Fruit fly (Drosophila melanogaster): ENCODE results near the gene CG14543.

The CG14543 gene

dm6 chr3R:26041417-26042101 is 14.9 kb upstream of the CG14543 start, which contains the start of gene gro (continued):
- TF ChIP-seq CG13775 (GFP tag; optimal IDR thresholded peaks at IDR 0.05): peak; percentile 72
- peak; percentile 47 for TF ChIP-seq Dek (tag; optimal IDR thresholded peaks at IDR 0.05)
- peak; percentile 54 for TF ChIP-seq yki (optimal IDR thresholded peaks at IDR 0.05)
- peak; percentile 89 for TF ChIP-seq HLHmδ (GFP tag; optimal IDR thresholded peaks at IDR 0.05)
- peak; percentile 19 for TF ChIP-seq corto (GFP tag; optimal IDR thresholded peaks at IDR 0.05)
- peak; percentile 75 for TF ChIP-seq Dip3 (GFP tag; optimal IDR thresholded peaks at IDR 0.05)
- no peak for TF ChIP-seq Deaf1 (tag; optimal IDR thresholded peaks at IDR 0.05)
- TF ChIP-seq crp (GFP tag; optimal IDR thresholded peaks at IDR 0.05): peak in 1 of 2 experiments; percentile 18
- peak; percentile 74 for TF ChIP-seq CG7786 (GFP tag; optimal IDR thresholded peaks at IDR 0.05)
- TF ChIP-seq sug (tag; optimal IDR thresholded peaks at IDR 0.05): peak; percentile 57
- TF ChIP-seq CG13624 (GFP tag; optimal IDR thresholded peaks at IDR 0.05): peak; percentile 87
- peak; percentile 99 for TF ChIP-seq Dref (GFP tag; IDR thresholded peaks at IDR 0.05)
- TF ChIP-seq CG31441 (GFP tag; IDR thresholded peaks at IDR 0.05): no peak
- TF ChIP-seq Asciz (GFP tag; optimal IDR thresholded peaks at IDR 0.05): peak; percentile 9
- TF ChIP-seq CG31365 (tag; optimal IDR thresholded peaks at IDR 0.05): no peak
- peak; percentile 69 for TF ChIP-seq CG6272 (GFP tag; IDR thresholded peaks at IDR 0.05)
- no peak for TF ChIP-seq exex (tag; optimal IDR thresholded peaks at IDR 0.05)
- TF ChIP-seq vvl (GFP tag; IDR thresholded peaks at IDR 0.05): peak; percentile 88
- TF ChIP-seq hb (GFP tag; IDR thresholded peaks at IDR 0.05; ENCODE audit: partially characterized antibody): peak; percentile 81
- peak; percentile 3 for TF ChIP-seq cato (GFP tag; optimal IDR thresholded peaks at IDR 0.05; ENCODE audit: borderline replicate concordance)
- TF ChIP-seq Kr (GFP tag; optimal IDR thresholded peaks at IDR 0.05): no peak
- peak; percentile 47 for TF ChIP-seq CG4820 (GFP tag; optimal IDR thresholded peaks at IDR 0.05)
- peak; percentile 72 for TF ChIP-seq zfh2 (GFP tag; optimal IDR thresholded peaks at IDR 0.05)
- no peak; the same call in 1 of the 2 replicates for TF ChIP-seq Awh (GFP tag; IDR thresholded peaks at IDR 0.05)
- TF ChIP-seq bsh (GFP tag; optimal IDR thresholded peaks at IDR 0.05): peak in 1 of 2 experiments; percentile 64
- TF ChIP-seq CG10959 (GFP tag; IDR thresholded peaks at IDR 0.05): peak; percentile 68
- peak; percentile 46 for TF ChIP-seq pnt (GFP tag; optimal IDR thresholded peaks at IDR 0.05)
- TF ChIP-seq CG11456 (GFP tag; IDR thresholded peaks at IDR 0.05): peak; percentile 76; the same call in 2 of the 3 replicates
- TF ChIP-seq CG13894 (tag; optimal IDR thresholded peaks at IDR 0.05): peak; percentile 72
- peak; percentile 63 for TF ChIP-seq gsb-n (tag; optimal IDR thresholded peaks at IDR 0.05)
- no peak for TF ChIP-seq CG2129 (GFP tag; IDR thresholded peaks at IDR 0.05; ENCODE audit: partially characterized antibody)
- peak; percentile 36; the same call in 1 of the 3 replicates for TF ChIP-seq CG11695 (GFP tag; IDR thresholded peaks at IDR 0.05)
- peak; percentile 52 for TF ChIP-seq CG17359 (tag; optimal IDR thresholded peaks at IDR 0.05)
- TF ChIP-seq slp2 (GFP tag; optimal IDR thresholded peaks at IDR 0.05): peak; percentile 67
- TF ChIP-seq CG32767 (GFP tag; IDR thresholded peaks at IDR 0.05): no peak
- peak; percentile 13 for TF ChIP-seq CG31388 (GFP tag; optimal IDR thresholded peaks at IDR 0.05)
- no peak for TF ChIP-seq ab (GFP tag; optimal IDR thresholded peaks at IDR 0.05)
- peak; percentile 82 for TF ChIP-seq Sry-δ (GFP tag; optimal IDR thresholded peaks at IDR 0.05)
- peak; percentile 61 for TF ChIP-seq CG1792 (GFP tag; optimal IDR thresholded peaks at IDR 0.05)
- peak; percentile 61 for TF ChIP-seq pum (GFP tag; optimal IDR thresholded peaks at IDR 0.05)
- peak; percentile 70 to 94 for TF ChIP-seq Pdp1 (GFP tag; optimal IDR thresholded peaks at IDR 0.05)
- peak; percentile 95 for TF ChIP-seq sens (GFP tag)
- no peak for TF ChIP-seq ham (GFP tag; IDR thresholded peaks at IDR 0.05)
- TF ChIP-seq NC2β (GFP tag; optimal IDR thresholded peaks at IDR 0.05): peak; percentile 81
- peak in 1 of 2 experiments; percentile 72 for TF ChIP-seq insv (GFP tag; optimal IDR thresholded peaks at IDR 0.05)
- TF ChIP-seq NC2α (GFP tag; optimal IDR thresholded peaks at IDR 0.05): peak; percentile 54
- peak; percentile 63 for TF ChIP-seq CG9215 (GFP tag; IDR thresholded peaks at IDR 0.05)
- peak; percentile 25 for TF ChIP-seq CG5180 (GFP tag; optimal IDR thresholded peaks at IDR 0.05)
- peak; percentile 91 for TF ChIP-seq Elba2 (GFP tag; optimal IDR thresholded peaks at IDR 0.05)
- peak; percentile 45 for TF ChIP-seq ssp (GFP tag; IDR thresholded peaks at IDR 0.05)
